Fruit fly (Drosophila melanogaster): ENCODE results near the gene comm.

dm6 chr3L:15775498-15775897 lies 47.3 kb upstream of the comm start:
- TF ChIP-seq usp (GFP tag; optimal IDR thresholded peaks at IDR 0.05) (no peak), psq (optimal IDR thresholded peaks at IDR 0.05) (no peak), pan (optimal IDR thresholded peaks at IDR 0.05) (no peak), EcR (GFP tag; optimal IDR thresholded peaks at IDR 0.05) (no peak), CG8478 (optimal IDR thresholded peaks at IDR 0.05) (no peak), Dll (optimal IDR thresholded peaks at IDR 0.05) (no peak)
